Fruit fly (Drosophila melanogaster) whole organism, embryonic: ENCODE results near the gene Ir94d.

Experiments used
- CG11085 ChIP-seq: fragments of 200-800 bp; sonication (Bioruptor generic); IDR thresholded peaks from 2 replicates; pipeline ENCODE4 v1.3.6; 2022; ENCODE audit warnings: missing biosample characterization, missing genetic modification characterization
- CG12744 ChIP-seq: fragments of 200-800 bp; sonication (Bioruptor generic); optimal IDR thresholded peaks from 2 replicates; lab custom pipeline; 2016; ENCODE audit warnings: missing biosample characterization, missing genetic modification characterization
- CG3847 ChIP-seq: fragments of 200-800 bp; sonication (Bioruptor generic); IDR thresholded peaks from 2 replicates; pipeline ENCODE4 v1.3.6; 2022; ENCODE audit warnings: missing biosample characterization, missing genetic modification characterization
- Dfd ChIP-seq, 2 experiments: fragments of >200 bp; optimal IDR thresholded peaks; 2 replicates each; lab custom pipeline; 2017; ENCODE audit warnings: missing biosample characterization in 2 of 2, missing genetic modification characterization in 2 of 2
- HLH54F ChIP-seq: fragments of 200-800 bp; sonication (Bioruptor generic); optimal IDR thresholded peaks from 3 replicates; lab custom pipeline; 2016; ENCODE audit warnings: missing biosample characterization, missing genetic modification characterization
- Lhr ChIP-seq: fragments of 200-800 bp; sonication (Bioruptor generic); optimal IDR thresholded peaks from 3 replicates; lab custom pipeline; 2017; ENCODE audit warnings: mild to moderate bottlenecking, missing biosample characterization, missing genetic modification reagents, missing genetic modification characterization
- Max ChIP-seq: fragments of 200-800 bp; sonication (Bioruptor generic); optimal IDR thresholded peaks from 2 replicates; lab custom pipeline; 2016; ENCODE audit warnings: missing biosample characterization, mild to moderate bottlenecking, missing genetic modification characterization
- ash1 ChIP-seq: fragments of 200-800 bp; sonication (Bioruptor generic); optimal IDR thresholded peaks from 2 replicates; lab custom pipeline; 2018; ENCODE audit warnings: missing biosample characterization, mild to moderate bottlenecking, missing genetic modification characterization
- eve ChIP-seq, 2 experiments: fragments of >200 bp; optimal IDR thresholded peaks; 2 replicates each; lab custom pipeline; 2017; ENCODE audit warnings: missing biosample characterization in 2 of 2, missing genetic modification characterization in 2 of 2
- fd3F ChIP-seq: fragments of 200-800 bp; sonication (Bioruptor generic); optimal IDR thresholded peaks from 2 replicates; lab custom pipeline; 2018; ENCODE audit warnings: missing biosample characterization, mild to moderate bottlenecking, missing genetic modification characterization, moderate library complexity
- gce ChIP-seq: fragments of 200-800 bp; sonication (Bioruptor generic); IDR thresholded peaks from 3 replicates; pipeline ENCODE4 v1.3.6; 2022; ENCODE audit warnings: missing biosample characterization, missing genetic modification characterization
- repo ChIP-seq: fragments of 200-800 bp; sonication (Bioruptor generic); optimal IDR thresholded peaks from 2 replicates; lab custom pipeline; 2016; ENCODE audit warnings: missing biosample characterization, missing genetic modification characterization

DNA sequence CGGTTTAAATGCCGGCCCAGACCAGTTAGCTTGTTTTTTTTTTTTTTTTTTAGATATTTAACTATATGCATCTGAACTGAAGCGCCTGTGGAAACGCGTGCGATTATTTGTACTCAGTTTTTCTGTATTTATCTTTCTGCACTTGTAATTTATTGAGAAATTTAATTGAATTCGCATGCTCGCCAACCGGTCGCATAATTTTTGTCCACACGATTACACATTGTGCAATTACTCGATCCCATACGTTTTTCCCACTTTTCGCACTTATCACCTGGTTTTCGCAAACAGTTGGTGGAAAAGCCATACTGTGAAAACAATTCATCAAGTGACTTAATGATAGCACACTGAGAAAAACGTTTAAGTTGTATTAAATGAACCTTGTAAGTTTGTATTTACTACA lies 30.0 kb upstream of the Ir94d start, which contains the start of gene CG42827:
- TF ChIP-seq HLH54F (no peak), CG3847 (no peak), CG11085 (GFP tag; lab: Robert Waterston, UW) (no peak), Max (no peak), Dfd (GFP tag; optimal IDR thresholded peaks at IDR 0.05; lab: Kevin White, UChicago) (no peak), eve (GFP tag; optimal IDR thresholded peaks at IDR 0.05; lab: Kevin White, UChicago) (no peak), Lhr (GFP tag; lab: Kevin White, UChicago) (no peak), repo (no peak), ash1 (no peak), CG12744 (GFP tag; lab: Kevin White, UChicago) (no peak), gce (GFP tag; lab: Robert Waterston, UW) (no peak), fd3F (GFP tag; lab: Kevin White, UChicago) (no peak)
